Worm (Caenorhabditis elegans) whole organism, early embryonic: ENCODE data around the gene atz-1.

Experiments
- B0310.2 ChIP-seq: sonication (generic microtip); optimal IDR thresholded peaks from 2 replicates; lab custom pipeline; 2016; ENCODE audit warnings: mild to moderate bottlenecking, missing genetic modification characterization, missing compliant biosample characterization
- F13C5.2 ChIP-seq: sonication (generic microtip); optimal IDR thresholded peaks from 2 replicates; lab custom pipeline; 2017; ENCODE audit warnings: mild to moderate bottlenecking, missing genetic modification characterization, inconsistent platforms, missing compliant biosample characterization
- aly-1 ChIP-seq: sonication (generic microtip); optimal IDR thresholded peaks from 2 replicates; lab custom pipeline; 2016; ENCODE audit warnings: missing genetic modification characterization, missing compliant biosample characterization
- ama-1 ChIP-seq: fragments of 150-350 bp; optimal IDR thresholded peaks from 2 replicates; lab custom pipeline; 2014
- ceh-13 ChIP-seq: fragments of 200-800 bp; sonication (Bioruptor generic); optimal IDR thresholded peaks from 2 replicates; lab custom pipeline; 2018; ENCODE audit warnings: mild to moderate bottlenecking, missing genetic modification characterization, missing compliant biosample characterization
- ceh-36 ChIP-seq: sonication (generic microtip); optimal IDR thresholded peaks from 2 replicates; lab custom pipeline; 2016; ENCODE audit warnings: missing genetic modification characterization, inconsistent platforms, missing compliant biosample characterization
- ets-7 ChIP-seq: sonication (generic microtip); optimal IDR thresholded peaks from 2 replicates; lab custom pipeline; 2016; ENCODE audit warnings: missing genotype, missing genetic modification characterization, missing compliant biosample characterization
- flt-1 ChIP-seq: fragments of 200-800 bp; sonication (Bioruptor generic); IDR thresholded peaks from 2 replicates; pipeline ENCODE4 v1.3.6; 2022; ENCODE audit warnings: missing genetic modification characterization, missing compliant biosample characterization
- hmbx-1 ChIP-seq: sonication (generic microtip); optimal IDR thresholded peaks from 2 replicates; lab custom pipeline; 2016; ENCODE audit warnings: mild to moderate bottlenecking, missing genetic modification characterization, missing compliant biosample characterization
- hmg-4 ChIP-seq: fragments of 200-800 bp; sonication (Bioruptor generic); optimal IDR thresholded peaks from 2 replicates; lab custom pipeline; 2018; ENCODE audit warnings: mild to moderate bottlenecking, missing genetic modification characterization, missing compliant biosample characterization
- hnd-1 ChIP-seq: sonication (generic microtip); optimal IDR thresholded peaks from 2 replicates; lab custom pipeline; 2016; ENCODE audit warnings: missing genetic modification characterization, missing compliant biosample characterization
- pes-1 ChIP-seq: fragments of 200-800 bp; sonication (Bioruptor generic); IDR thresholded peaks from 2 replicates; pipeline ENCODE4 v1.3.6; 2022; ENCODE audit warnings: missing genetic modification reagents, missing genetic modification characterization, missing compliant biosample characterization
- scrt-1 ChIP-seq: fragments of 200-800 bp; sonication (Bioruptor generic); IDR thresholded peaks from 2 replicates; pipeline ENCODE4 v1.3.6; 2022; ENCODE audit warnings: missing genetic modification characterization, missing compliant biosample characterization
- sea-1 ChIP-seq: fragments of 200-800 bp; sonication (Bioruptor generic); conservative IDR thresholded peaks from 2 replicates; pipeline ENCODE4 v1.3.6; 2022; ENCODE audit warnings: missing genetic modification characterization, missing compliant biosample characterization
- tbx-11 ChIP-seq: fragments of 200-800 bp; sonication (Bioruptor generic); IDR thresholded peaks from 2 replicates; pipeline ENCODE4 v1.3.6; 2022; ENCODE audit warnings: missing genetic modification characterization, missing compliant biosample characterization
- tbx-37 ChIP-seq: fragments of 200-800 bp; sonication (Bioruptor generic); conservative IDR thresholded peaks from 2 replicates; pipeline ENCODE4 v1.3.6; 2022; ENCODE audit warnings: missing genetic modification reagents, missing genetic modification characterization, missing compliant biosample characterization
- tra-4 ChIP-seq: sonication (generic microtip); optimal IDR thresholded peaks from 2 replicates; lab custom pipeline; 2017; ENCODE audit warnings: missing genetic modification characterization, missing compliant biosample characterization

atz-1 gene

ce11 chrIV:12376021-12376420 lies at the start of gene atz-1:
Gene atz-1 (minus strand): TSS chrIV:12376121.
- TF ChIP-seq hmbx-1 (tag; lab: Kevin White, UChicago): no peak
- TF ChIP-seq scrt-1: no peak
- TF ChIP-seq flt-1: no peak
- TF ChIP-seq tbx-37 (GFP tag; lab: Robert Waterston, UW): no peak
- no peak for TF ChIP-seq ama-1 (lab: Kevin White, UChicago)
- TF ChIP-seq ets-7: no peak
- TF ChIP-seq F13C5.2 (tag; lab: Kevin White, UChicago): no peak
- no peak for TF ChIP-seq pes-1 (GFP tag; lab: Robert Waterston, UW)
- TF ChIP-seq ceh-13 (GFP tag; lab: Kevin White, UChicago): no peak
- TF ChIP-seq tra-4: no peak
- no peak for TF ChIP-seq aly-1 (tag; lab: Kevin White, UChicago)
- TF ChIP-seq hmg-4 (GFP tag; lab: Kevin White, UChicago): no peak
- TF ChIP-seq hnd-1 (tag; lab: Kevin White, UChicago): no peak
- no peak for TF ChIP-seq B0310.2 (tag; lab: Kevin White, UChicago)
- TF ChIP-seq tbx-11 (GFP tag; lab: Robert Waterston, UW): no peak
- no peak for TF ChIP-seq ceh-36 (tag; lab: Kevin White, UChicago)
- no peak for TF ChIP-seq sea-1 (GFP tag; lab: Robert Waterston, UW)

- TF ChIP-seq F13C5.2 (tag; lab: Kevin White, UChicago) (no peak), ceh-13 (GFP tag; lab: Kevin White, UChicago) (no peak), ceh-36 (tag; lab: Kevin White, UChicago) (no peak), ama-1 (lab: Kevin White, UChicago) (no peak), pes-1 (GFP tag; lab: Robert Waterston, UW) (no peak), tra-4 (no peak), aly-1 (tag; lab: Kevin White, UChicago) (no peak), scrt-1 (no peak), B0310.2 (tag; lab: Kevin White, UChicago) (no peak), ets-7 (no peak), tbx-37 (GFP tag; lab: Robert Waterston, UW) (no peak), tbx-11 (GFP tag; lab: Robert Waterston, UW) (no peak), hmg-4 (GFP tag; lab: Kevin White, UChicago) (no peak), flt-1 (no peak), hnd-1 (tag; lab: Kevin White, UChicago) (no peak)
Observed at ce11 chrIV:12425595-12425994, 49.7 kb upstream of the atz-1 start.

- TF ChIP-seq tbx-11 (GFP tag; lab: Robert Waterston, UW) (no peak), hnd-1 (tag; lab: Kevin White, UChicago) (no peak), pes-1 (GFP tag; lab: Robert Waterston, UW) (no peak), B0310.2 (tag; lab: Kevin White, UChicago) (no peak), aly-1 (tag; lab: Kevin White, UChicago) (no peak), sea-1 (GFP tag; lab: Robert Waterston, UW) (no peak), hmg-4 (GFP tag; lab: Kevin White, UChicago) (no peak), ets-7 (no peak), ceh-13 (GFP tag; lab: Kevin White, UChicago) (no peak), tra-4 (no peak), F13C5.2 (tag; lab: Kevin White, UChicago) (no peak), ama-1 (lab: Kevin White, UChicago) (no peak), ceh-36 (tag; lab: Kevin White, UChicago) (no peak), flt-1 (no peak), scrt-1 (no peak), tbx-37 (GFP tag; lab: Robert Waterston, UW) (no peak), hmbx-1 (tag; lab: Kevin White, UChicago) (no peak)
Observed at ce11 chrIV:12420455-12420854, 44.5 kb upstream of the atz-1 start, which contains the start of gene ugt-65. Gene ugt-65 (plus strand): TSS chrIV:12420683.

DNA sequence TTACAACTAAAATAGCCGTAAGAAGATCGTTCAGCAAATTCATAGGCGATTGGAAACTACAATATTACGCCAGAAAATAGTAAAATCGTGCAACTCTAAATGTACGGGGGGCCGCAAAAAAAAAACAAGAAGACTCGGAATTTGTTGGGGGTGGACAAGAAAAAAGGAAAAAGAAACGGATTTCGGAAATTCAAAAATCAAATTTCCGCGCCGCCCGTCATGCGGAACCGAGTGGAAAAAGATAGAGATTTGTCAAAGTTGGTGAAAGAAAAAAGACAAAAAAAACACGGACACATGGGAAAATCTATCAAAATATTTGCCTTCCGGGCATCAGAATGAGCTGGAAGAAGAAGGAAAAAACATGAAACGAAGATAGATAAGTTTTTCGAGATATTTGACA lies 43.4 kb upstream of the atz-1 start:
- TF ChIP-seq scrt-1 (no peak), sea-1 (GFP tag; lab: Robert Waterston, UW) (no peak), hmg-4 (GFP tag; lab: Kevin White, UChicago) (no peak), tra-4 (no peak), flt-1 (no peak), B0310.2 (tag; lab: Kevin White, UChicago) (no peak), aly-1 (tag; lab: Kevin White, UChicago) (no peak)

DNA sequence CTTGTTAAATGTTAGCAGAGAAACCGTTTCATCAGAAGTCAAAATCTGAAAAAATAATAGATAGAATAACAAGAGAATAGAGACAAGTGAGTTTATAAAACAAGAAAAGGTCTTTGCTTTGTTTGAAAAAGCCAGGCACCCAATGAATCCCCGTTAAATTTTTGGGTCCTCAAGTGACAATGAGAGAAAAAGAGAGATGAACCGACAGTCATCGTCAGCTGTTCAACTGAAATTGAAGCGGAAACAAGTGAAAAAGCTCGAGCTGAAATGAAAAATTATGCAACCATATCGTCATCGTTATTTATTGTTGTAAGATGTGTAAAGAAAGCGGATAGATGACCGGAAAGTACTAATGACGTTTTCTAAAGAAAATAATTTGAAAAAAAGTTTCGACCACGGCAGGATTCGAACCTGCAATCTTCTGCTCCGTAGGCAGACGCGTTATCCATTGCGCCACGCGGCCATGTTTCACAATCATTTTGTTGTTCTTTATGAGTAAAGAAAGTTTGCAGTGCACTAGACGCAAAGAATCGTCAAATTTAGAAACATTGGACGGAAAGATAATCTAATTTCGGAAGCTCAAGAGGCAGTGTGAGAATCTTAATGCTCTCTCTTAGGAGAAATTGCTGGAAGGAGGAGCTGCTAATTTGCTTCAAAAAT lies 41.7 kb upstream of the atz-1 start, which contains the start of gene F08G5.3:
TSS of gene F08G5.3 (minus strand) at position 51 of the 660 bp plus-strand sequence.
- TF ChIP-seq flt-1 (peak; percentile 43; the same call in 1 of the 2 replicates), tbx-11 (GFP tag; lab: Robert Waterston, UW) (no peak), hmg-4 (GFP tag; lab: Kevin White, UChicago) (no peak), ceh-36 (tag; lab: Kevin White, UChicago) (no peak), tra-4 (no peak), hmbx-1 (tag; lab: Kevin White, UChicago) (no peak), ceh-13 (GFP tag; lab: Kevin White, UChicago) (no peak), tbx-37 (GFP tag; lab: Robert Waterston, UW) (0 out of 2 replicates have a peak, but pooled peaks have one; percentile 15), ets-7 (no peak), scrt-1 (peak; percentile 57; the same call in 1 of the 2 replicates), pes-1 (GFP tag; lab: Robert Waterston, UW) (peak; percentile 77), B0310.2 (tag; lab: Kevin White, UChicago) (no peak), aly-1 (tag; lab: Kevin White, UChicago) (no peak), sea-1 (GFP tag; lab: Robert Waterston, UW) (0 out of 2 replicates have a peak, but pooled peaks have one; percentile 9), hnd-1 (tag; lab: Kevin White, UChicago) (no peak), F13C5.2 (tag; lab: Kevin White, UChicago) (peak; percentile 0), ama-1 (lab: Kevin White, UChicago) (no peak)

ce11 chrIV:12416629-12417404 lies 40.9 kb upstream of the atz-1 start:
- no peak for TF ChIP-seq hnd-1 (tag; lab: Kevin White, UChicago)
- no peak for TF ChIP-seq ceh-13 (GFP tag; lab: Kevin White, UChicago)
- no peak for TF ChIP-seq ets-7
- 0 out of 2 replicates have a peak, but pooled peaks have one; percentile 45 for TF ChIP-seq tbx-11 (GFP tag; lab: Robert Waterston, UW)
- TF ChIP-seq flt-1: peak; percentile 46; the same call in 1 of the 2 replicates
- TF ChIP-seq F13C5.2 (tag; lab: Kevin White, UChicago): no peak
- TF ChIP-seq pes-1 (GFP tag; lab: Robert Waterston, UW): peak; percentile 58; the same call in 1 of the 2 replicates
- TF ChIP-seq scrt-1: 0 out of 2 replicates have a peak, but pooled peaks have one; percentile 35
- peak; percentile 31 for TF ChIP-seq hmg-4 (GFP tag; lab: Kevin White, UChicago)
- TF ChIP-seq sea-1 (GFP tag; lab: Robert Waterston, UW): peak; percentile 60; the same call in 1 of the 2 replicates
- TF ChIP-seq ceh-36 (tag; lab: Kevin White, UChicago): peak; percentile 29
- no peak for TF ChIP-seq aly-1 (tag; lab: Kevin White, UChicago)
- TF ChIP-seq tbx-37 (GFP tag; lab: Robert Waterston, UW): peak; percentile 57
- no peak for TF ChIP-seq tra-4
